Worm (Caenorhabditis elegans) whole organism, mixed stage, embryonic: Measurements from ENCODE around the gene lin-15B.

Experiments used
- blmp-1 ChIP-seq: fragments of 150-350 bp; optimal IDR thresholded peaks from 2 replicates; lab custom pipeline; 2014; ENCODE audit warnings: missing biosample characterization, missing genetic modification characterization
- lsy-2 ChIP-seq: fragments of 150-350 bp; optimal IDR thresholded peaks from 2 replicates; lab custom pipeline; 2014; ENCODE audit warnings: missing biosample characterization, missing genetic modification characterization
- nhr-28 ChIP-seq: fragments of 150-350 bp; optimal IDR thresholded peaks from 2 replicates; lab custom pipeline; 2014; ENCODE audit warnings: missing biosample characterization, missing genetic modification characterization
- nhr-76 ChIP-seq: sonication (generic microtip); optimal IDR thresholded peaks from 2 replicates; lab custom pipeline; 2017; ENCODE audit warnings: missing biosample characterization, missing genetic modification characterization
- pha-4 ChIP-seq: fragments of 150-350 bp; optimal IDR thresholded peaks from 2 replicates; lab custom pipeline; 2018; ENCODE audit warnings: missing biosample characterization, missing genetic modification reagents, missing genetic modification characterization
- snpc-4 ChIP-seq: fragments of 150-350 bp; optimal IDR thresholded peaks from 2 replicates; lab custom pipeline; 2014; ENCODE audit warnings: missing biosample characterization, missing genetic modification characterization
- tbx-8 ChIP-seq: fragments of 200-800 bp; sonication (Bioruptor generic); optimal IDR thresholded peaks from 2 replicates; lab custom pipeline; 2018; ENCODE audit warnings: mild to moderate bottlenecking, missing genetic modification characterization, moderate library complexity, missing compliant biosample characterization
- unc-39 ChIP-seq: fragments of 150-350 bp; optimal IDR thresholded peaks from 2 replicates; lab custom pipeline; 2014; ENCODE audit warnings: missing biosample characterization, missing genetic modification characterization

DNA sequence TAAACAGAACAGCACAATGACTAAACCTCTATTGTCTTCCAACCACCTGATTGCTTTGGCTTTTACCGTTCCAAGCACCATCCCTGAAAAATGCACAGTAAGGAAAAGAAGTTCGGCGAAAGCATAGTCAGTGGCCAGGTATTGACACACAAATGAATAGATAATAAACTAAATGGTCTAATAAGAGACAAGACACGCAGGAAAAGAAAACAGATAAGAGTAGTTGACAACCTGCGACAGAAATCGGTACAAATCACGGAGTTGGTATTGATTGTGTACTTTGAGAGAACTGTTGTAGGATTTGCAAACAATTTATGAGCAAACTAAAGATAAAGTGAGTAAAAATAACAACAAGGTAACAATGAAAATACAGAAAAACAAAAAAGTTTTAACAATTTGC is 45.5 kb downstream of the lin-15B start, which contains the start of gene Y7A5A.1:
- TF ChIP-seq lsy-2 (tag; lab: Kevin White, UChicago) (no peak), snpc-4 (tag; lab: Kevin White, UChicago) (no peak), blmp-1 (tag; lab: Kevin White, UChicago) (no peak), nhr-28 (tag; lab: Kevin White, UChicago) (no peak), pha-4 (tag; lab: Kevin White, UChicago) (no peak), tbx-8 (no peak), nhr-76 (no peak), unc-39 (no peak)
